Worm (Caenorhabditis elegans): ENCODE data around the gene tlk-1.

ce11 chrIII:9664484-9665221 lies 35.0 kb upstream of the tlk-1 start:
- TF ChIP-seq alr-1 (tag; optimal IDR thresholded peaks at IDR 0.05; ENCODE audit: borderline replicate concordance) (no peak), nhr-47 (tag; optimal IDR thresholded peaks at IDR 0.05) (no peak), F16B12.6 (tag; optimal IDR thresholded peaks at IDR 0.05) (no peak)

Measured in whole organism, L1 larva.